Fruit fly (Drosophila melanogaster): ENCODE data around the gene CG14314.

The CG14314 gene

dm6 chr3R:18242089-18242955 is 26.4 kb downstream of the CG14314 start, which contains the start of the genes CG7156 and 14-3-3epsilon (continued):
- TF ChIP-seq Sox102F (GFP tag; optimal IDR thresholded peaks at IDR 0.05) (no peak), CG10462 (GFP tag; optimal IDR thresholded peaks at IDR 0.05) (peak; percentile 11), Chrac-16 (GFP tag; optimal IDR thresholded peaks at IDR 0.05) (peak; percentile 49), Spps (tag; optimal IDR thresholded peaks at IDR 0.05) (peak; percentile 9), sens (GFP tag) (peak; percentile 91), zen (tag; optimal IDR thresholded peaks at IDR 0.05) (peak; percentile 57), CG7271 (tag; optimal IDR thresholded peaks at IDR 0.05) (peak; percentile 57), Opbp (GFP tag; IDR thresholded peaks at IDR 0.05; ENCODE audit: partially characterized antibody) (0 out of 3 replicates have a peak, but pooled peaks have one; percentile 22), nau (GFP tag; optimal IDR thresholded peaks at IDR 0.05) (no peak), CG3847 (GFP tag; IDR thresholded peaks at IDR 0.05) (no peak), CG14710 (tag; optimal IDR thresholded peaks at IDR 0.05) (peak; percentile 92), CHES-1-like (GFP tag; optimal IDR thresholded peaks at IDR 0.05) (peak; percentile 32), HmgD (GFP tag; optimal IDR thresholded peaks at IDR 0.05) (no peak), sqz (GFP tag; optimal IDR thresholded peaks at IDR 0.05) (peak; percentile 77), CG12155 (GFP tag; optimal IDR thresholded peaks at IDR 0.05) (peak; percentile 57), insv (GFP tag; optimal IDR thresholded peaks at IDR 0.05) (peak in 1 of 2 experiments; percentile 21), PHDP (tag; optimal IDR thresholded peaks at IDR 0.05) (peak; percentile 75), CG3838 (GFP tag; optimal IDR thresholded peaks at IDR 0.05) (peak; percentile 14), Dll (GFP tag; IDR thresholded peaks at IDR 0.05; ENCODE audit: partially characterized antibody) (peak; percentile 69), HLHmδ (GFP tag; optimal IDR thresholded peaks at IDR 0.05) (peak; percentile 44), CG18764 (GFP tag; optimal IDR thresholded peaks at IDR 0.05) (peak; percentile 37), fru (optimal IDR thresholded peaks at IDR 0.05) (no peak), corto (GFP tag; optimal IDR thresholded peaks at IDR 0.05) (no peak), stwl (tag; optimal IDR thresholded peaks at IDR 0.05) (peak; percentile 12), gfzf (GFP tag; optimal IDR thresholded peaks at IDR 0.05) (peak; percentile 97), Hr3 (GFP tag; optimal IDR thresholded peaks at IDR 0.05) (peak; percentile 37), pho (GFP tag; optimal IDR thresholded peaks at IDR 0.05) (peak; percentile 13), tap (tag; optimal IDR thresholded peaks at IDR 0.05) (peak; percentile 16), CoRest (tag; optimal IDR thresholded peaks at IDR 0.05) (peak; percentile 66), Sin3A (optimal IDR thresholded peaks at IDR 0.05) (peak; percentile 98), z (GFP tag; IDR thresholded peaks at IDR 0.05) (no peak), ase (GFP tag; IDR thresholded peaks at IDR 0.05) (0 out of 3 replicates have a peak, but pooled peaks have one; percentile 5), danr (GFP tag; IDR thresholded peaks at IDR 0.05) (no peak), Drgx (GFP tag; IDR thresholded peaks at IDR 0.05) (0 out of 2 replicates have a peak, but pooled peaks have one; percentile 21), CG7987 (GFP tag; optimal IDR thresholded peaks at IDR 0.05) (peak; percentile 17), zfh1 (GFP tag; IDR thresholded peaks at IDR 0.05) (0 out of 3 replicates have a peak, but pooled peaks have one; percentile 37), CG32767 (GFP tag; IDR thresholded peaks at IDR 0.05) (peak; percentile 63), lab (GFP tag; optimal IDR thresholded peaks at IDR 0.05) (peak; percentile 42), CG12744 (GFP tag; optimal IDR thresholded peaks at IDR 0.05) (no peak), Xbp1 (GFP tag; optimal IDR thresholded peaks at IDR 0.05) (peak; percentile 73), CG8388 (GFP tag; optimal IDR thresholded peaks at IDR 0.05) (peak; percentile 49), Ravus (GFP tag; IDR thresholded peaks at IDR 0.05) (no peak), CG12659 (GFP tag; optimal IDR thresholded peaks at IDR 0.05) (peak; percentile 68), CG10366 (GFP tag; IDR thresholded peaks at IDR 0.05) (peak; percentile 32; the same call in 1 of the 2 replicates), tx (GFP tag; optimal IDR thresholded peaks at IDR 0.05) (no peak), jumu (GFP tag; optimal IDR thresholded peaks at IDR 0.05) (peak; percentile 2), Ptx1 (GFP tag; IDR thresholded peaks at IDR 0.05) (peak; percentile 52), tgo (GFP tag; IDR thresholded peaks at IDR 0.05) (peak; percentile 22; the same call in 1 of the 3 replicates), CG15514 (GFP tag; optimal IDR thresholded peaks at IDR 0.05) (peak; percentile 48)

Measured in whole organism, embryonic.